Fruit fly (Drosophila melanogaster): ENCODE data around the gene Pgant5.

Gene Pgant5

DNA sequence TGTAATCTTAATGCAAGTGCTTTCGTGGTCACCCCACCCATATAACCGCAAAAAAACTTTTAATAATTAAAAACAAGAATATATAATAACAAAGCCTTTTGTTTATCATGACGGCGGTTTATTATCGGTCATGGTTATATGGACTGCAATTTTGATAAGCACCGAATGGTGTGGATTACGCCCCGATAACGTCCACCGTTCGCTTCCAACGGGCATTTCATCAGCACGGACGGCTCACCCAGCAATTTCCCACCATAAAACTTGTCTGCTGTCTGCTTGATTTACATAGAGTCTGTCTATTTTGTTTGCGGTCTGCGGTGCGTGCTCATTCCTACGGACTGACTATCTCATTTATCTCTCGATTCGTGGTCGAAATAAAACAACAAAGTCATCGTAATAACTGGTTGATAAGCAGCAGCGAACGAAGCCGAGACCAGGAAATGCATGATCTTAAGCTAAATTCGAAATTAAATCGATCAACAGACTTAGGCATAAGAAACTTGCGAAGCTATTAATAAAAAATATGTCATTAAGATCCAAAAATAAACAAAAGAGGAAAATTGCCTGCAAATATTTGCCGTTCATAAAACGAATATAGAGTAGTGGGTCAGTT lies 2.1 kb upstream of the Pgant5 start (continued):
- TF ChIP-seq CG13894 (tag; optimal IDR thresholded peaks at IDR 0.05), result peak; percentile 65
- peak; percentile 13 for TF ChIP-seq B-H2 (GFP tag; optimal IDR thresholded peaks at IDR 0.05)
- TF ChIP-seq z (GFP tag; IDR thresholded peaks at IDR 0.05), result no peak
- no peak for TF ChIP-seq CG6175 (GFP tag; IDR thresholded peaks at IDR 0.05)
- no peak for TF ChIP-seq CHES-1-like (GFP tag; optimal IDR thresholded peaks at IDR 0.05)
- no peak for TF ChIP-seq ash1 (GFP tag; optimal IDR thresholded peaks at IDR 0.05)
- no peak for TF ChIP-seq nmo (GFP tag; optimal IDR thresholded peaks at IDR 0.05)
- no peak for TF ChIP-seq CG15514 (GFP tag; optimal IDR thresholded peaks at IDR 0.05)
- TF ChIP-seq unpg (GFP tag; optimal IDR thresholded peaks at IDR 0.05), result no peak
- TF ChIP-seq sug (tag; optimal IDR thresholded peaks at IDR 0.05), result peak; percentile 54
- TF ChIP-seq Max (GFP tag; optimal IDR thresholded peaks at IDR 0.05), result no peak
- TF ChIP-seq Ssrp (tag; optimal IDR thresholded peaks at IDR 0.05), result no peak
- TF ChIP-seq CG8924 (tag; optimal IDR thresholded peaks at IDR 0.05), result peak; percentile 2
- no peak for TF ChIP-seq BEAF-32 (GFP tag; optimal IDR thresholded peaks at IDR 0.05)
- no peak for TF ChIP-seq CG15011 (GFP tag; optimal IDR thresholded peaks at IDR 0.05)
- no peak for TF ChIP-seq Dbx (GFP tag; IDR thresholded peaks at IDR 0.05)
- TF ChIP-seq mirr (GFP tag; optimal IDR thresholded peaks at IDR 0.05), result peak; percentile 65
- peak; percentile 21 for TF ChIP-seq CG7987 (GFP tag; optimal IDR thresholded peaks at IDR 0.05)
- TF ChIP-seq CG10654 (GFP tag; optimal IDR thresholded peaks at IDR 0.05), result no peak
- TF ChIP-seq CG31224 (GFP tag; IDR thresholded peaks at IDR 0.05), result no peak
- TF ChIP-seq da (GFP tag; optimal IDR thresholded peaks at IDR 0.05), result no peak
- peak; percentile 2 for TF ChIP-seq HmgZ (tag; optimal IDR thresholded peaks at IDR 0.05)
- TF ChIP-seq CG10462 (GFP tag; optimal IDR thresholded peaks at IDR 0.05), result no peak
- peak; percentile 10 for TF ChIP-seq CG12071 (GFP tag; optimal IDR thresholded peaks at IDR 0.05)
- peak; percentile 17 for TF ChIP-seq oc (tag; optimal IDR thresholded peaks at IDR 0.05)

DNA sequence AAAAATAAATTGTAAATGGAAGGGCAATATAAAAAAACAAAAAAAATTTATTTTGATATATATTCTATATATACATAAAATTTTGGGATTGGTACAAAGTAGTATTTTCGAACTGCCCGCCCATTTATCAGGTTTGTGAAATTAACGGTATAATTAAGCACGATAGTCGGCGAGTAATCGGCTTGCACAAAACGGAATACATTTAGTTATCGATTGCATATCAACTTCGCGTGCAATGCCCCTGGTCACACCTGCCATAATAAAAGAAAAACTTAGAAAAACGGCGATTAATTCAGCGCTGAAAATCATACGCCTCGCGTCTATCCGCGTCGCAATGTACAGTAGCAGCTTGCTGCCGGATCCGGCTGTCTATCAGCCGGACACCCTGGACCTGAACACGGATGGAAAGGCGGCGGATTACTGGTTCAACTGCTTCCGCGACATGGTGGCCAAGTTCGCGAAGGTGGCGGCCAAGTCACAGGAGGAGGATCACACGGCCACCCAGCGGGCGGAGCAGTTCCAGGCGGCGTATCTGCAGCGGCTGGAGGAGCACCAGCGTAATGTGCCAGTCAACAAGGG lies 469 bp upstream of the Pgant5 start, which contains the start of gene CG5828:
Gene CG5828 (plus strand): TSS at position 205 of the 579 bp plus-strand sequence.
- TF ChIP-seq insv (GFP tag; optimal IDR thresholded peaks at IDR 0.05), result no peak
- TF ChIP-seq onecut (GFP tag; IDR thresholded peaks at IDR 0.05), result no peak
- no peak for TF ChIP-seq gt (GFP tag; IDR thresholded peaks at IDR 0.05)
- TF ChIP-seq CG4617 (GFP tag; optimal IDR thresholded peaks at IDR 0.05; ENCODE audit: borderline replicate concordance), result peak; percentile 56
- no peak for TF ChIP-seq CG4328 (GFP tag; optimal IDR thresholded peaks at IDR 0.05)
- TF ChIP-seq NC2β (GFP tag; optimal IDR thresholded peaks at IDR 0.05), result no peak
- no peak for TF ChIP-seq bowl (GFP tag; IDR thresholded peaks at IDR 0.05)
- TF ChIP-seq pfk (GFP tag; optimal IDR thresholded peaks at IDR 0.05), result no peak
- peak; percentile 71; the same call in 2 of the 3 replicates for TF ChIP-seq hb (GFP tag; IDR thresholded peaks at IDR 0.05; ENCODE audit: partially characterized antibody)
- TF ChIP-seq CG15696 (tag; optimal IDR thresholded peaks at IDR 0.05), result no peak
- peak; percentile 63 for TF ChIP-seq CG9797 (GFP tag; optimal IDR thresholded peaks at IDR 0.05)
- TF ChIP-seq pzg (GFP tag; optimal IDR thresholded peaks at IDR 0.05), result peak; percentile 45
- TF ChIP-seq CG10321 (GFP tag; IDR thresholded peaks at IDR 0.05), result no peak
- TF ChIP-seq salm (tag; optimal IDR thresholded peaks at IDR 0.05), result no peak
- TF ChIP-seq bbx (GFP tag; IDR thresholded peaks at IDR 0.05; ENCODE audit: partially characterized antibody), result peak; percentile 64
- no peak for TF ChIP-seq CG4730 (GFP tag; IDR thresholded peaks at IDR 0.05)
- no peak for TF ChIP-seq Atf6 (GFP tag; IDR thresholded peaks at IDR 0.05)
- no peak for TF ChIP-seq CG18619 (GFP tag; optimal IDR thresholded peaks at IDR 0.05)
- peak; percentile 84 for TF ChIP-seq BEAF-32 (GFP tag; optimal IDR thresholded peaks at IDR 0.05)
- no peak for TF ChIP-seq CG12104 (GFP tag; optimal IDR thresholded peaks at IDR 0.05)
- no peak for TF ChIP-seq CG3407 (GFP tag; optimal IDR thresholded peaks at IDR 0.05)
- TF ChIP-seq disco-r (GFP tag; optimal IDR thresholded peaks at IDR 0.05), result no peak
- peak; percentile 37; the same call in 1 of the 2 replicates for TF ChIP-seq hbn (GFP tag; IDR thresholded peaks at IDR 0.05; ENCODE audit: partially characterized antibody)
- no peak for TF ChIP-seq CG14014 (GFP tag; IDR thresholded peaks at IDR 0.05)
- no peak for TF ChIP-seq CG6272 (GFP tag; IDR thresholded peaks at IDR 0.05)
- TF ChIP-seq pum (GFP tag; optimal IDR thresholded peaks at IDR 0.05), result no peak
